Worm (Caenorhabditis elegans) whole organism, L3 larva: ENCODE data around the gene gpcp-2.

Experiments used
- R02D3.7 ChIP-seq: fragments of 150-350 bp; optimal IDR thresholded peaks from 2 replicates; lab custom pipeline; 2014; ENCODE audit warnings: missing biosample characterization, missing genetic modification characterization
- aly-2 ChIP-seq: fragments of 150-350 bp; optimal IDR thresholded peaks from 2 replicates; lab custom pipeline; 2014; ENCODE audit warnings: missing biosample characterization, missing genetic modification characterization
- ceh-9 ChIP-seq: sonication (generic microtip); optimal IDR thresholded peaks from 2 replicates; lab custom pipeline; 2018; ENCODE audit warnings: missing biosample characterization, missing genetic modification characterization
- daf-12 ChIP-seq: fragments of 150-350 bp; optimal IDR thresholded peaks from 2 replicates; lab custom pipeline; 2014; ENCODE audit warnings: missing biosample characterization, missing genetic modification reagents, missing genetic modification characterization
- egl-27 ChIP-seq: sonication (generic microtip); optimal IDR thresholded peaks from 4 replicates; lab custom pipeline; 2017; ENCODE audit warnings: missing biosample characterization, missing genetic modification reagents, missing genetic modification characterization
- egl-5 ChIP-seq: fragments of 150-350 bp; optimal IDR thresholded peaks from 2 replicates; lab custom pipeline; 2017; ENCODE audit warnings: missing biosample characterization, missing genetic modification reagents, missing genetic modification characterization, inconsistent platforms
- elt-1 ChIP-seq: fragments of 150-350 bp; optimal IDR thresholded peaks from 2 replicates; lab custom pipeline; 2014; ENCODE audit warnings: missing biosample characterization, missing genetic modification characterization
- elt-2 ChIP-seq: sonication (generic microtip); optimal IDR thresholded peaks from 2 replicates; lab custom pipeline; 2016; ENCODE audit warnings: missing genetic modification reagents, mild to moderate bottlenecking, missing genetic modification characterization, missing compliant biosample characterization
- eor-1 ChIP-seq, 2 experiments: fragments of 150-350 bp; optimal IDR thresholded peaks; 2 replicates each; lab custom pipeline; 2014 to 2018; ENCODE audit warnings: missing biosample characterization in 2 of 2, missing genetic modification characterization in 2 of 2
- fkh-10 ChIP-seq: sonication (generic microtip); optimal IDR thresholded peaks from 2 replicates; lab custom pipeline; 2017; ENCODE audit warnings: missing biosample characterization, missing genetic modification reagents, missing genetic modification characterization
- fkh-2 ChIP-seq: fragments of 150-350 bp; optimal IDR thresholded peaks from 2 replicates; lab custom pipeline; 2014; ENCODE audit warnings: missing biosample characterization, missing genetic modification reagents, missing genetic modification characterization
- fos-1 ChIP-seq: fragments of 150-350 bp; optimal IDR thresholded peaks from 2 replicates; lab custom pipeline; 2014; ENCODE audit warnings: missing biosample characterization, missing genetic modification characterization
- hmg-11 ChIP-seq: sonication (generic microtip); optimal IDR thresholded peaks from 2 replicates; lab custom pipeline; 2016; ENCODE audit warnings: missing genetic modification characterization, missing compliant biosample characterization
- jun-1 ChIP-seq: fragments of 150-350 bp; optimal IDR thresholded peaks from 2 replicates; lab custom pipeline; 2014; ENCODE audit warnings: missing biosample characterization, missing genetic modification reagents, missing genetic modification characterization
- lin-15B ChIP-seq: fragments of 150-350 bp; optimal IDR thresholded peaks from 2 replicates; lab custom pipeline; 2014; ENCODE audit warnings: missing biosample characterization, missing genetic modification characterization
- lin-39 ChIP-seq: fragments of 150-350 bp; optimal IDR thresholded peaks from 2 replicates; lab custom pipeline; 2018; ENCODE audit warnings: missing biosample characterization, missing genetic modification reagents, missing genetic modification characterization
- lsy-12 ChIP-seq: sonication (generic microtip); optimal IDR thresholded peaks from 2 replicates; lab custom pipeline; 2016; ENCODE audit warnings: mild to moderate bottlenecking, missing genetic modification characterization, missing compliant biosample characterization
- mdl-1 ChIP-seq: fragments of 150-350 bp; optimal IDR thresholded peaks from 2 replicates; lab custom pipeline; 2014; ENCODE audit warnings: missing biosample characterization, missing genetic modification characterization
- mml-1 ChIP-seq: fragments of 150-350 bp; sonication (generic microtip); optimal IDR thresholded peaks from 3 replicates; lab custom pipeline; 2014; ENCODE audit warnings: missing biosample characterization, missing genetic modification characterization
- nfya-1 ChIP-seq: sonication (generic microtip); optimal IDR thresholded peaks from 2 replicates; lab custom pipeline; 2017; ENCODE audit warnings: missing genetic modification characterization, mild to moderate bottlenecking, missing compliant biosample characterization, antibody characterized with exemption, moderate library complexity; ENCODE audit not compliant: insufficient read depth
- nhr-11 ChIP-seq: fragments of 150-350 bp; optimal IDR thresholded peaks from 2 replicates; lab custom pipeline; 2014; ENCODE audit warnings: missing biosample characterization, missing genetic modification characterization
- nhr-12 ChIP-seq: fragments of 150-350 bp; optimal IDR thresholded peaks from 2 replicates; lab custom pipeline; 2014; ENCODE audit warnings: missing biosample characterization, missing genetic modification characterization
- nhr-25 ChIP-seq: sonication (generic microtip); optimal IDR thresholded peaks from 2 replicates; lab custom pipeline; 2017; ENCODE audit warnings: missing biosample characterization, missing genetic modification characterization
- nhr-28 ChIP-seq: fragments of 150-350 bp; optimal IDR thresholded peaks from 2 replicates; lab custom pipeline; 2014; ENCODE audit warnings: missing biosample characterization, missing genetic modification characterization
- nhr-67 ChIP-seq: fragments of 150-350 bp; optimal IDR thresholded peaks from 2 replicates; lab custom pipeline; 2014; ENCODE audit warnings: missing biosample characterization, missing genetic modification characterization
- pha-4 ChIP-seq: fragments of 150-350 bp; optimal IDR thresholded peaks from 2 replicates; lab custom pipeline; 2014; ENCODE audit warnings: missing biosample characterization, missing genetic modification reagents, missing genetic modification characterization
- pqm-1 ChIP-seq: fragments of 150-350 bp; optimal IDR thresholded peaks from 2 replicates; lab custom pipeline; 2017; ENCODE audit warnings: missing biosample characterization, missing genetic modification characterization, inconsistent platforms
- sea-2 ChIP-seq: fragments of 150-350 bp; sonication (generic microtip); optimal IDR thresholded peaks from 4 replicates; lab custom pipeline; 2014; ENCODE audit warnings: missing biosample characterization, missing genetic modification reagents, missing genetic modification characterization
- tbx-2 ChIP-seq: sonication (generic microtip); optimal IDR thresholded peaks from 2 replicates; lab custom pipeline; 2016; ENCODE audit warnings: mild to moderate bottlenecking, missing genetic modification characterization, missing compliant biosample characterization
- unc-39 ChIP-seq: sonication (generic microtip); optimal IDR thresholded peaks from 4 replicates; lab custom pipeline; 2017; ENCODE audit warnings: missing biosample characterization, missing genetic modification characterization
- unc-62 ChIP-seq: fragments of 150-350 bp; sonication (generic microtip); optimal IDR thresholded peaks from 4 replicates; lab custom pipeline; 2014; ENCODE audit warnings: missing biosample characterization, missing genetic modification reagents, missing genetic modification characterization
- zag-1 ChIP-seq: fragments of 150-350 bp; optimal IDR thresholded peaks from 2 replicates; lab custom pipeline; 2014; ENCODE audit warnings: missing biosample characterization, missing genetic modification characterization
- ztf-11 ChIP-seq: fragments of 150-350 bp; optimal IDR thresholded peaks from 2 replicates; lab custom pipeline; 2014; ENCODE audit warnings: missing biosample characterization, missing genetic modification characterization
- ztf-4 ChIP-seq: fragments of 150-350 bp; optimal IDR thresholded peaks from 2 replicates; lab custom pipeline; 2014; ENCODE audit warnings: missing biosample characterization, missing genetic modification characterization

gpcp-2 gene

DNA sequence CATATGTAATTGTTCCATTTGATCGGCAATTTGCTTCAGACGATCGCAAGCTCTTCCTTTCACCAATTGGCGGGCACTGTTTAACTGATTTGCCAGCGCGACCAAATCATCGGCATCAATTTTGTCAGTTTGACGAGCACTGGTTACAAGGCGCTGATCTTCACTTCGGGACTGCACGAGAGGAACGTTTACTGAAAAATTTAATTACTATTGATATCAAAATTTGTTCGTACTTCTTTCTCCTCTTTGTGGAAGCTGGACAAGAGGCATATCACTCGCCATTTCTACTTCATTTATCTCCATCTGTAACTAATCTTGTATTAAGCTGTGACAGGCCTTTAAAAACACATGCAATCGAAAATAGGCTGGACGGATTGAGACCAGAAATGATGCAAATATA is 35.3 kb downstream of the gpcp-2 start, which contains the start of gene C08B11.9:
C08B11.9 (minus strand) TSS at position 307 of the 400 bp plus-strand sequence.
- TF ChIP-seq eor-1 (tag; optimal IDR thresholded peaks at IDR 0.05; lab: Kevin White, UChicago) (no peak), lin-39 (tag; lab: Kevin White, UChicago) (no peak), zag-1 (no peak), nhr-25 (no peak), nhr-28 (tag; lab: Kevin White, UChicago) (no peak), nfya-1 (tag; lab: Kevin White, UChicago) (no peak), ztf-11 (tag; lab: Kevin White, UChicago) (no peak), daf-12 (tag; lab: Kevin White, UChicago) (no peak), mml-1 (tag; lab: Kevin White, UChicago) (no peak), aly-2 (no peak), nhr-67 (tag; lab: Kevin White, UChicago) (no peak), R02D3.7 (tag; lab: Kevin White, UChicago) (no peak), lsy-12 (tag; lab: Kevin White, UChicago) (no peak)

DNA sequence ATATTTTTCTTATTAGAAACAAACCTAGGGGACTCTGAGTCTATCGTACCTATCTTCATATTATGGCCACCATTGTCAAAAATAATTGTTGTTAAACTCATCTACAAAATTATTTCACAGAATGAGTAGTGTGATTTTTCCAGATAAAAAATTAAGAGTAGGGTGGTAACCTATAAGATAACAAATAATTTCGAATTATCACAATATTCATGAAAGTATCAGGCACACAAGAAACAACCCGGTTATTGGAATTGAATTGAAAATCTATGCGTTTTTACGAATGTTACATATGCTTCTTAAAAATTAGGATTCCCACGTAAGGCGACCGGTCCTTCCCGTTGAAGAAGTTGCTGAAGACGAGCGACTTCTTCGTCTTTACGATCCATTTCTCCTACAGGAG is 35.9 kb downstream of the gpcp-2 start, which contains the start of gene arp-6:
arp-6 (minus strand) TSS at position 101 of the 400 bp plus-strand sequence.
- TF ChIP-seq ztf-4 (tag; lab: Kevin White, UChicago) (no peak), lin-15B (tag; lab: Kevin White, UChicago) (no peak), unc-62 (GFP tag; lab: Kevin White, UChicago) (no peak), elt-2 (tag; lab: Kevin White, UChicago) (no peak), pqm-1 (no peak), R02D3.7 (tag; lab: Kevin White, UChicago) (no peak), nhr-12 (tag; lab: Kevin White, UChicago) (no peak), egl-27 (tag; lab: Kevin White, UChicago) (no peak), egl-5 (tag; lab: Kevin White, UChicago) (no peak), pha-4 (tag; lab: Kevin White, UChicago) (no peak), hmg-11 (no peak), elt-1 (tag; lab: Kevin White, UChicago) (no peak), ceh-9 (tag; lab: Kevin White, UChicago) (no peak), tbx-2 (tag; lab: Kevin White, UChicago) (no peak)

DNA sequence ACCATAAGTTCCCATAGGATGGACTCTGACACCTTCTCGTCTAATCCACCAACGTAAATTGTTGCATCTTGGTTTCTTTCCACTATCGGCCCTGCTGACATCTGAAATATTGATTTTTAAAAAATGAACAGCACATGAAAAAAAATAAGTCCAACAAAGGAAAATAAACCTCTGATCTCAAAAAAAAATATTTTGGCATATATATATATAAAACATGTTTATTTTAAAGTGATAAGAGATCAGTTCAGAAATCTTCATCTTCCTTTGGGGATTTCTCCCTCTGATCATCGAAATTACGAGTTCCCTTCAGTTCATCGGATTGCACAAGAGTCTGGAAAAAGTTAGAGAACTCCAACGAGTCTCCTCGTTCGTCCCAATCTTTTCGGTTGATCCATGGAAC is 37.5 kb downstream of the gpcp-2 start, which contains the start of gene sap-49:
sap-49 (minus strand) TSS at position 101 of the 400 bp plus-strand sequence.
- TF ChIP-seq fkh-10 (GFP tag; lab: Kevin White, UChicago) (no peak), sea-2 (GFP tag; lab: Kevin White, UChicago) (no peak), jun-1 (tag; lab: Kevin White, UChicago) (no peak), nhr-12 (tag; lab: Kevin White, UChicago) (no peak), fos-1 (tag; lab: Kevin White, UChicago) (no peak)

DNA sequence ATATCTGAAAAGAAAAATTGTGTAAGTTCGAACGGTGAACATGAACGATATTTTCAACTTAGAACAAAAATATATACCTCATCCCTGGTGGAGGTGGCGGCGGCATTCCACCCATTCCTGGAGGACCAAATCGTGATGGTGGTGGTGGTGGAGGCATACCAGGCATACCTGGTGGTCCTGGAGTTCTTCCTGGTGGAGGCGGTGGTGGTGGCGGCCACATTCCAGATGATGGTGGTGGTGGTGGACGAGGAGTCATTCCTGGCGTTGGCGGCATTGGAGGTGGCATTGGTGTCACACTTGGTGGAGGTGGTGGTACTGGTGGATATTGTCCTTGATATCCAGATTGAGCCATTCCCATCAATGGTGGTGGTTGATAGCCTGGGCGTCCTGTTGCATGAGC is 38.6 kb downstream of the gpcp-2 start:
- TF ChIP-seq mdl-1 (tag; lab: Kevin White, UChicago) = no peak
- TF ChIP-seq elt-2 (tag; lab: Kevin White, UChicago) = no peak
- no peak for TF ChIP-seq eor-1 (tag; optimal IDR thresholded peaks at IDR 0.05; lab: Kevin White, UChicago)

DNA sequence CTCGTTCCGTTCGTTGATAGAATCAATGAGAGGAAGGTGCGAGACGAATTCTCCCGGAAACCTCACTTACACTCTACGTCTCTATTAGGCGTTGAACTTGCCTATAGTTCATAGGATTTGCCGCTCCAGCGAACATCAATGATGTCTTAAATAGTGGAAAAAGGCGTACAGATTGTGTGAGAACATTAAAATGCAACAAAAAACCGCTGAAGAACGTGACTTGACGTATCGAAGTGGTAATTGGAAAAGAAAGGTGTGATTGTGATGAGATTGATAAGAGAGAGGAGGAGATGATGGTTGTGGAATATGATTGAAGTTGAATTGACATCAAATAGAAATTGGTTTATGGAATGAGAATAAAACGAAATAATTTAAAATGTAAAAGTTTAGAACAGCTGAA is 39.2 kb downstream of the gpcp-2 start:
- TF ChIP-seq unc-39 (tag; lab: Kevin White, UChicago) = no peak
- no peak for TF ChIP-seq nhr-11 (tag; lab: Kevin White, UChicago)
- TF ChIP-seq fkh-2 = no peak
- no peak for TF ChIP-seq nfya-1 (tag; lab: Kevin White, UChicago)
- no peak for TF ChIP-seq ceh-9 (tag; lab: Kevin White, UChicago)
- peak; percentile 52 for TF ChIP-seq elt-2 (tag; lab: Kevin White, UChicago)
- TF ChIP-seq ztf-4 (tag; lab: Kevin White, UChicago) = no peak
